Worm (Caenorhabditis elegans) whole organism, midembryonic: Measurements from ENCODE around the gene nduf-11.

Source experiments
- T22C8.4 ChIP-seq: fragments of 200-800 bp; sonication (Bioruptor generic); IDR thresholded peaks from 2 replicates; pipeline ENCODE4 v1.3.6; 2022; ENCODE audit warnings: missing genetic modification characterization, missing compliant biosample characterization
- cog-1 ChIP-seq: sonication (generic microtip); optimal IDR thresholded peaks from 2 replicates; lab custom pipeline; 2016; ENCODE audit warnings: missing genetic modification characterization, missing compliant biosample characterization
- flt-1 ChIP-seq: fragments of 200-800 bp; sonication (Bioruptor generic); IDR thresholded peaks from 2 replicates; pipeline ENCODE4 v1.3.6; 2022; ENCODE audit warnings: missing genetic modification characterization, missing compliant biosample characterization
- klf-2 ChIP-seq: fragments of 200-800 bp; sonication (Bioruptor generic); conservative IDR thresholded peaks from 2 replicates; pipeline ENCODE4 v1.3.6; 2022; ENCODE audit warnings: missing genetic modification reagents, missing genetic modification characterization, missing compliant biosample characterization
- med-1 ChIP-seq: sonication (generic microtip); optimal IDR thresholded peaks from 2 replicates; lab custom pipeline; 2017; ENCODE audit warnings: missing genetic modification characterization, mild to moderate bottlenecking, missing compliant biosample characterization, antibody characterized with exemption, missing genetic modification reagents; ENCODE audit not compliant: insufficient read depth
- ref-1 ChIP-seq: fragments of 200-800 bp; sonication (Bioruptor generic); conservative IDR thresholded peaks from 2 replicates; pipeline ENCODE4 v1.3.6; 2022; ENCODE audit warnings: missing genetic modification reagents, missing genetic modification characterization, missing compliant biosample characterization
- tab-1 ChIP-seq: fragments of 200-800 bp; sonication (Bioruptor generic); IDR thresholded peaks from 2 replicates; pipeline ENCODE4 v1.3.6; 2022; ENCODE audit warnings: missing genetic modification characterization, missing compliant biosample characterization
- ztf-23 ChIP-seq: fragments of 200-800 bp; sonication (Bioruptor generic); IDR thresholded peaks from 2 replicates; pipeline ENCODE4 v1.3.6; 2022; ENCODE audit warnings: missing genetic modification reagents, missing genetic modification characterization, missing compliant biosample characterization

DNA sequence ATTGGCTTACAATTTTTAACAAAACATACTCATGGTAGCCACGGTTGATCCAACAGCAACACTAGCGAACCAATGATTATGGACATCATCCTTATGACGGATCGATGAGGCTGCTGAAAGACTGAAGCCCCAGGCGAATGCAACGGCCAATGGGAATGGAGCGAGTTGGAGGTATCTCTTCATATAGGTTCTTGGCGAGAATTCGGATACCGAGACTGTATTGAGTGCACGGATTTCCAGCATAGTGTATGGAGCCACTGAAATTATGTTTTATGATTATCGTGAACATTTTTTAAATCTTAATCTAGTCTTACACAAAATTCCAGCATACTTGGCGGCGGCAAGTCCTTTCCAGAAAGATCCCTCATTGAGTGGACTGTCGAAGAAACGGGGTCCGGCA is 866 bp downstream of the nduf-11 start:
- TF ChIP-seq klf-2 (GFP tag; lab: Robert Waterston, UW) (no peak), ztf-23 (no peak), flt-1 (GFP tag; lab: Robert Waterston, UW) (no peak), med-1 (GFP tag; lab: Kevin White, UChicago) (no peak), T22C8.4 (GFP tag; lab: Robert Waterston, UW) (no peak), ref-1 (no peak), tab-1 (no peak), cog-1 (tag; lab: Kevin White, UChicago) (no peak)
